Worm (Caenorhabditis elegans) whole organism, early embryonic: ENCODE results near the gene DC2.5.

Source experiments
- ama-1 ChIP-seq: fragments of 150-350 bp; optimal IDR thresholded peaks from 2 replicates; lab custom pipeline; 2014
- hmbx-1 ChIP-seq: sonication (generic microtip); optimal IDR thresholded peaks from 2 replicates; lab custom pipeline; 2016; ENCODE audit warnings: mild to moderate bottlenecking, missing genetic modification characterization, missing compliant biosample characterization
- sea-1 ChIP-seq: fragments of 200-800 bp; sonication (Bioruptor generic); conservative IDR thresholded peaks from 2 replicates; pipeline ENCODE4 v1.3.6; 2022; ENCODE audit warnings: missing genetic modification characterization, missing compliant biosample characterization
- tbx-37 ChIP-seq: fragments of 200-800 bp; sonication (Bioruptor generic); conservative IDR thresholded peaks from 2 replicates; pipeline ENCODE4 v1.3.6; 2022; ENCODE audit warnings: missing genetic modification reagents, missing genetic modification characterization, missing compliant biosample characterization

ce11 chrV:234572-234971 lies 22.0 kb upstream of the DC2.5 start, which contains the start of gene kin-33:
- TF ChIP-seq ama-1 (lab: Kevin White, UChicago): no peak
- no peak for TF ChIP-seq tbx-37 (GFP tag; lab: Robert Waterston, UW)
- TF ChIP-seq hmbx-1 (tag; lab: Kevin White, UChicago): no peak
- no peak for TF ChIP-seq sea-1
